Worm (Caenorhabditis elegans) whole organism, L4 larva: Measurements from ENCODE around the gene bet-2.
A peak's percentile ranks its signal among the peaks of the same experiment; 100 is the strongest.

Experiments used
- F10B5.3 ChIP-seq: sonication (generic microtip); optimal IDR thresholded peaks from 2 replicates; lab custom pipeline; 2016; ENCODE audit warnings: mild to moderate bottlenecking, missing genetic modification characterization, missing compliant biosample characterization
- F37D6.2 ChIP-seq: sonication (generic microtip); optimal IDR thresholded peaks from 2 replicates; lab custom pipeline; 2016; ENCODE audit warnings: mild to moderate bottlenecking, missing genetic modification characterization, missing compliant biosample characterization
- F44E2.7 ChIP-seq: fragments of 200-800 bp; sonication (Bioruptor generic); IDR thresholded peaks from 2 replicates; pipeline ENCODE4 v2.1.2; 2022; ENCODE audit warnings: missing genetic modification characterization, missing compliant biosample characterization
- R02D3.7 ChIP-seq: fragments of 150-350 bp; sonication (generic microtip); optimal IDR thresholded peaks from 3 replicates; lab custom pipeline; 2014; ENCODE audit warnings: missing biosample characterization, missing genetic modification characterization
- Y105C5A.15 ChIP-seq: fragments of 200-800 bp; sonication (Bioruptor generic); IDR thresholded peaks from 2 replicates; pipeline ENCODE4 v1.3.6; 2022; ENCODE audit warnings: missing genetic modification characterization, missing compliant biosample characterization
- Y5F2A.4 ChIP-seq: fragments of 200-800 bp; sonication (Bioruptor generic); optimal IDR thresholded peaks from 2 replicates; lab custom pipeline; 2018; ENCODE audit warnings: mild to moderate bottlenecking, missing genetic modification characterization, missing compliant biosample characterization
- Y75B8A.6 ChIP-seq: fragments of 200-800 bp; sonication (Bioruptor generic); IDR thresholded peaks from 2 replicates; pipeline ENCODE4 v1.3.6; 2022; ENCODE audit warnings: missing genetic modification reagents, missing genetic modification characterization, missing compliant biosample characterization
- aha-1 ChIP-seq: fragments of 150-350 bp; peaks from one replicate; lab custom pipeline; 2014; ENCODE audit warnings: missing biosample characterization, missing genetic modification characterization
- arid-1 ChIP-seq: fragments of 200-800 bp; sonication (Bioruptor generic); conservative IDR thresholded peaks from 2 replicates; pipeline ENCODE4 v1.3.6; 2022; ENCODE audit warnings: missing genetic modification reagents, missing genetic modification characterization, missing compliant biosample characterization
- attf-4 ChIP-seq: sonication (generic microtip); optimal IDR thresholded peaks from 3 replicates; lab custom pipeline; 2017; ENCODE audit warnings: missing biosample characterization, missing genetic modification characterization
- ceh-20 ChIP-seq: fragments of 200-800 bp; sonication (Bioruptor generic); IDR thresholded peaks from 2 replicates; pipeline ENCODE4 v1.3.6; 2022; ENCODE audit warnings: missing genetic modification reagents, missing genetic modification characterization, missing compliant biosample characterization
- ceh-62 ChIP-seq: sonication (generic microtip); optimal IDR thresholded peaks from 2 replicates; lab custom pipeline; 2017; ENCODE audit warnings: missing biosample characterization, missing genetic modification characterization
- ces-1 ChIP-seq: fragments of 150-350 bp; sonication (generic microtip); optimal IDR thresholded peaks from 4 replicates; lab custom pipeline; 2014; ENCODE audit warnings: missing biosample characterization, missing genetic modification reagents, missing genetic modification characterization
- cey-2 ChIP-seq: sonication (generic microtip); optimal IDR thresholded peaks from 3 replicates; lab custom pipeline; 2017; ENCODE audit warnings: missing genetic modification characterization, mild to moderate bottlenecking, missing compliant biosample characterization, antibody characterized with exemption, borderline replicate concordance; ENCODE audit not compliant: insufficient read depth
- daf-12 ChIP-seq: fragments of 150-350 bp; optimal IDR thresholded peaks from 2 replicates; lab custom pipeline; 2014; ENCODE audit warnings: missing biosample characterization, missing genetic modification reagents, missing genetic modification characterization
- daf-8 ChIP-seq: fragments of 200-800 bp; sonication (Bioruptor generic); IDR thresholded peaks from 2 replicates; pipeline ENCODE4 v1.3.6; 2022; ENCODE audit warnings: missing genetic modification characterization, missing compliant biosample characterization
- dmd-6 ChIP-seq: fragments of 200-800 bp; sonication (Bioruptor generic); IDR thresholded peaks from 2 replicates; pipeline ENCODE4 v1.3.6; 2022; ENCODE audit warnings: missing genetic modification reagents, missing genetic modification characterization, missing compliant biosample characterization
- dmd-8 ChIP-seq: fragments of 200-800 bp; sonication (Bioruptor generic); IDR thresholded peaks from 2 replicates; pipeline ENCODE4 v1.3.6; 2022; ENCODE audit warnings: missing genetic modification characterization, missing compliant biosample characterization
- dve-1 ChIP-seq: sonication (generic microtip); optimal IDR thresholded peaks from 2 replicates; lab custom pipeline; 2017; ENCODE audit warnings: antibody characterized with exemption, mild to moderate bottlenecking, missing genetic modification characterization, missing compliant biosample characterization; ENCODE audit not compliant: insufficient read depth
- hlh-11 ChIP-seq: fragments of 200-800 bp; sonication (Bioruptor generic); optimal IDR thresholded peaks from 2 replicates; lab custom pipeline; 2018; ENCODE audit warnings: mild to moderate bottlenecking, missing genetic modification characterization, missing compliant biosample characterization
- hmg-1.1 ChIP-seq: fragments of 200-800 bp; sonication (Bioruptor generic); IDR thresholded peaks from 2 replicates; pipeline ENCODE4 v1.3.6; 2022; ENCODE audit warnings: missing genetic modification reagents, missing genetic modification characterization, missing compliant biosample characterization
- lin-13 ChIP-seq: fragments of 150-350 bp; optimal IDR thresholded peaks from 2 replicates; lab custom pipeline; 2014; ENCODE audit warnings: missing biosample characterization, missing genetic modification reagents, missing genetic modification characterization
- lin-15B ChIP-seq: fragments of 150-350 bp; sonication (generic microtip); optimal IDR thresholded peaks from 3 replicates; lab custom pipeline; 2014; ENCODE audit warnings: missing biosample characterization, missing genetic modification characterization
- lin-29 ChIP-seq: fragments of 200-800 bp; sonication (Bioruptor generic); IDR thresholded peaks from 2 replicates; pipeline ENCODE4 v1.3.6; 2022; ENCODE audit warnings: missing genetic modification reagents, missing genetic modification characterization, missing compliant biosample characterization
- lsy-2 ChIP-seq, 2 experiments: fragments of 150-350 bp in 1 of 2; sonication (generic microtip) in 1 of 2; optimal IDR thresholded peaks; 2 replicates each; lab custom pipeline; 2014 to 2017; ENCODE audit warnings: missing biosample characterization in 2 of 2, missing genetic modification characterization in 2 of 2
- madf-5 ChIP-seq, 2 experiments: fragments of 200-800 bp; sonication (Bioruptor generic); IDR thresholded peaks; 2 replicates each; pipeline ENCODE4 v1.3.6; 2022; ENCODE audit warnings: missing compliant biosample characterization in 2 of 2, missing genetic modification characterization in 2 of 2
- mdt-29 ChIP-seq: fragments of 200-800 bp; sonication (Bioruptor generic); IDR thresholded peaks from 2 replicates; pipeline ENCODE4 v1.3.6; 2022; ENCODE audit warnings: missing genetic modification reagents, missing genetic modification characterization, missing compliant biosample characterization
- mep-1 ChIP-seq: fragments of 150-350 bp; sonication (generic microtip); optimal IDR thresholded peaks from 3 replicates; lab custom pipeline; 2014; ENCODE audit warnings: missing biosample characterization, missing genetic modification characterization
- mes-2 ChIP-seq: sonication (generic microtip); optimal IDR thresholded peaks from 2 replicates; lab custom pipeline; 2016; ENCODE audit warnings: missing genotype, mild to moderate bottlenecking, missing genetic modification characterization, missing compliant biosample characterization; ENCODE audit not compliant: poor library complexity, severe bottlenecking
- mxl-2 ChIP-seq: fragments of 200-800 bp; sonication (Bioruptor generic); conservative IDR thresholded peaks from 2 replicates; pipeline ENCODE4 v1.3.6; 2022; ENCODE audit warnings: missing genetic modification reagents, missing genetic modification characterization, missing compliant biosample characterization
- nhr-11 ChIP-seq: fragments of 150-350 bp; optimal IDR thresholded peaks from 2 replicates; lab custom pipeline; 2014; ENCODE audit warnings: missing biosample characterization, missing genetic modification characterization
- nhr-111 ChIP-seq: fragments of 200-800 bp; sonication (Bioruptor generic); optimal IDR thresholded peaks from 2 replicates; lab custom pipeline; 2018; ENCODE audit warnings: mild to moderate bottlenecking, missing genetic modification characterization, missing compliant biosample characterization
- nhr-237 ChIP-seq: sonication (generic microtip); optimal IDR thresholded peaks from 2 replicates; lab custom pipeline; 2017; ENCODE audit warnings: missing biosample characterization, missing genetic modification characterization
- nhr-28 ChIP-seq: fragments of 150-350 bp; optimal IDR thresholded peaks from 2 replicates; lab custom pipeline; 2014; ENCODE audit warnings: missing biosample characterization, missing genetic modification characterization
- nhr-41 ChIP-seq: fragments of 200-800 bp; sonication (Bioruptor generic); IDR thresholded peaks from 2 replicates; pipeline ENCODE4 v1.3.6; 2022; ENCODE audit warnings: missing genetic modification reagents, missing genetic modification characterization, missing compliant biosample characterization
- nhr-76 ChIP-seq: fragments of 150-350 bp; optimal IDR thresholded peaks from 2 replicates; lab custom pipeline; 2014; ENCODE audit warnings: missing biosample characterization, missing genetic modification characterization
- pha-4 ChIP-seq, 2 experiments: fragments of 150-350 bp in 1 of 2; fragments of 200-800 bp in 1 of 2; sonication (Bioruptor generic) in 1 of 2; IDR thresholded peaks in 1 of 2; optimal IDR thresholded peaks in 1 of 2; 2 replicates each; pipeline versions ENCODE4 v1.3.6 to Lab custom; 2014 to 2022; ENCODE audit warnings: missing genetic modification characterization in 2 of 2, missing genetic modification reagents in 2 of 2, missing biosample characterization in 1 of 2, missing compliant biosample characterization in 1 of 2
- pqm-1 ChIP-seq: sonication (generic microtip); optimal IDR thresholded peaks from 2 replicates; lab custom pipeline; 2017; ENCODE audit warnings: missing biosample characterization, missing genetic modification characterization
- rbr-2 ChIP-seq: sonication (generic microtip); optimal IDR thresholded peaks from 2 replicates; lab custom pipeline; 2016; ENCODE audit warnings: missing genotype, missing genetic modification characterization, missing compliant biosample characterization
- sdz-12 ChIP-seq: fragments of 200-800 bp; sonication (Bioruptor generic); optimal IDR thresholded peaks from 2 replicates; lab custom pipeline; 2018; ENCODE audit warnings: mild to moderate bottlenecking, missing genetic modification characterization, missing compliant biosample characterization
- snpc-1.2 ChIP-seq: fragments of 200-800 bp; sonication (Bioruptor generic); IDR thresholded peaks from 2 replicates; pipeline ENCODE4 v1.3.6; 2022; ENCODE audit warnings: missing genetic modification reagents, missing genetic modification characterization, missing compliant biosample characterization
- unc-39 ChIP-seq: sonication (generic microtip); optimal IDR thresholded peaks from 2 replicates; lab custom pipeline; 2017; ENCODE audit warnings: missing biosample characterization, missing genetic modification characterization
- unc-62 ChIP-seq, 3 experiments: fragments of 150-350 bp in 1 of 3; sonication (generic microtip); optimal IDR thresholded peaks in 2 of 3; peaks in 1 of 3; 1 replicate in 1 of 3; 2 replicates in 2 of 3; lab custom pipeline; 2014 to 2017; ENCODE audit warnings: missing biosample characterization in 3 of 3, missing genetic modification characterization in 3 of 3, missing genetic modification reagents in 3 of 3, missing genotype in 1 of 3
- vab-7 ChIP-seq: fragments of 200-800 bp; sonication (Bioruptor generic); IDR thresholded peaks from 2 replicates; pipeline ENCODE4 v1.3.6; 2022; ENCODE audit warnings: missing genetic modification reagents, missing genetic modification characterization, missing compliant biosample characterization
- zag-1 ChIP-seq: fragments of 150-350 bp; optimal IDR thresholded peaks from 2 replicates; lab custom pipeline; 2014; ENCODE audit warnings: missing biosample characterization, missing genetic modification characterization
- zfp-2 ChIP-seq: sonication (generic microtip); optimal IDR thresholded peaks from 2 replicates; lab custom pipeline; 2016; ENCODE audit warnings: mild to moderate bottlenecking, missing genetic modification characterization, missing compliant biosample characterization
- zip-2 ChIP-seq: fragments of 150-350 bp; optimal IDR thresholded peaks from 2 replicates; lab custom pipeline; 2014; ENCODE audit warnings: missing biosample characterization, missing genetic modification characterization

Gene bet-2

DNA sequence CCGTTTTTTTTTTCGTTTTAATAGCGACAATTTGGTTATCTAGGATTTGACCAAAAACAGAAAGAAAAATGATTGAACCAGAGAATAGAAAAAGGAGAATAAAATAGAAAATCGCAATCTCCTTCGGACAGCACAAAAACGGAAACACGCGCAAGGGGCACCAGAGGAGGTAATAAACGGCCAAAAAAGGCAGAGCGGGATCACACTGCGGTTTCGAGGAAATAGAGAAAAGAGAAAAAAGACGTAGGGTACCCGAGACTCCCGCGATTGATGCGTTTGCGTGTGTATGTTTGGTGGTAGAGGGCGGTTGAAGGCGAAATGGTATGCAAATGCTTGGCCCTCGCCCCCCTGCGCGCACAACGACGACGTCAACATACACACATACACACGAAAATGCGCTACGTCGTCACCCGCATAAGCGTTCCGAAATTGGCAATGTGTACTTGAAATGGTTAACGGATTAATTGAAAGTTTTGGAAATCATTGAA lies 27.4 kb downstream of the bet-2 start:
- TF ChIP-seq mdt-29 (GFP tag; lab: Robert Waterston, UW) (no peak), aha-1 (peak; percentile 13)

DNA sequence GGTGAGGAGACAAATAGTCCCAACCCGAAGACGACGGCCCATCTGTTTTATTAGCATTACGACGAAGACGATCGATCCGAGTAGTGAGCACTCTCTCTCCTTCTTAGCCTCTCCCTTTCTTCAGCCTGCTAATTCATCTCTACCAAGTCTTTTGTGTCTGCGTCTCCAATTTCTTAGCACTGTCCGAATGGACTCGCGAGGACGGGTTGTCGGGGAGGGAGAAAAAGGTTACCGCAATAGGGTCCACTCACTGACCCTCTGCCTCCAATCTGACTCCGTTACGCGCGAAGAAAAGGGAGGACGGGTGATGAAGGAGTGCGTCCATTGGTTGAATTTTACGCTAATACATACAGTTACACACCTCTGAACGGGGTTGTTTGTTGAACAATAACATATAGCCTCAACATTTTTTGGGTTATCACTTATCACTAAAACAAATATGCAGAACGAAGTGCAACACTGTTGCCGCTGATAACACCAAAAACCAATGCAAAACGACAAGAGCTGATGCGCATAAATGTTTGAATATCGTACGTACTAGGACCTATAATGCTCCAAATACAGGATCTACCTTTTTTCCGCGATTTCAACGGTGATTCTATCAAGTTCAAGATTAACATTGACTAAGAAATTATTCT lies 28.6 kb downstream of the bet-2 start:
- TF ChIP-seq dmd-6 (no peak), Y5F2A.4 (no peak), unc-62 (GFP tag; optimal IDR thresholded peaks at IDR 0.05 in 1 of 2; lab: Kevin White, UChicago) (no peak), unc-62 (tag; optimal IDR thresholded peaks at IDR 0.05; lab: Kevin White, UChicago) (no peak), lin-29 (GFP tag; lab: Robert Waterston, UW) (no peak), mep-1 (peak; percentile 58), R02D3.7 (no peak), nhr-111 (GFP tag; lab: Kevin White, UChicago) (no peak), zip-2 (tag; lab: Kevin White, UChicago) (no peak), madf-5 (GFP tag; IDR thresholded peaks at IDR 0.05; lab: Robert Waterston, UW) (no peak), mes-2 (tag; lab: Kevin White, UChicago) (peak; percentile 30), F10B5.3 (tag; lab: Kevin White, UChicago) (no peak), rbr-2 (tag; lab: Kevin White, UChicago) (peak; percentile 10), attf-4 (tag; lab: Kevin White, UChicago) (no peak), nhr-28 (peak; percentile 15), lsy-2 (tag; optimal IDR thresholded peaks at IDR 0.05; lab: Kevin White, UChicago) (peak in 1 of 2 experiments; percentile 41), vab-7 (GFP tag; lab: Robert Waterston, UW) (0 out of 2 replicates have a peak, but pooled peaks have one; percentile 32), nhr-41 (GFP tag; lab: Robert Waterston, UW) (no peak), snpc-1.2 (GFP tag; lab: Robert Waterston, UW) (no peak), lin-15B (tag; lab: Kevin White, UChicago) (no peak), dmd-8 (no peak), ces-1 (GFP tag; lab: Kevin White, UChicago) (no peak), daf-12 (tag; lab: Kevin White, UChicago) (no peak), dve-1 (no peak), nhr-11 (tag; lab: Kevin White, UChicago) (no peak), hlh-11 (tag; lab: Kevin White, UChicago) (peak; percentile 33), sdz-12 (GFP tag; lab: Kevin White, UChicago) (no peak), pha-4 (GFP tag; IDR thresholded peaks at IDR 0.05; lab: Robert Waterston, UW) (no peak), pha-4 (tag; optimal IDR thresholded peaks at IDR 0.05; lab: Kevin White, UChicago) (no peak), F37D6.2 (no peak), nhr-76 (tag; lab: Kevin White, UChicago) (no peak), Y75B8A.6 (no peak), unc-39 (tag; lab: Kevin White, UChicago) (no peak), zfp-2 (tag; lab: Kevin White, UChicago) (no peak), F44E2.7 (GFP tag; lab: Robert Waterston, UW) (no peak), zag-1 (tag; lab: Kevin White, UChicago) (no peak), nhr-237 (tag; lab: Kevin White, UChicago) (no peak), pqm-1 (tag; lab: Kevin White, UChicago) (peak; percentile 47), ceh-62 (tag; lab: Kevin White, UChicago) (no peak), mxl-2 (GFP tag; lab: Robert Waterston, UW) (no peak), daf-8 (no peak), lin-13 (no peak), Y105C5A.15 (GFP tag; lab: Robert Waterston, UW) (no peak), arid-1 (no peak), ceh-20 (no peak), cey-2 (tag; lab: Kevin White, UChicago) (no peak), hmg-1.1 (0 out of 2 replicates have a peak, but pooled peaks have one; percentile 23)
